Worm (Caenorhabditis elegans) whole organism, L1 larva: ENCODE measurements around the gene srh-270.

ENCODE experiments used
- C04F5.9 ChIP-seq: sonication (generic microtip); optimal IDR thresholded peaks from 2 replicates; lab custom pipeline; 2016; ENCODE audit warnings: missing genetic modification characterization, missing compliant biosample characterization
- F16B12.6 ChIP-seq: fragments of 150-350 bp; optimal IDR thresholded peaks from 2 replicates; lab custom pipeline; 2014; ENCODE audit warnings: missing biosample characterization, missing genetic modification characterization
- Y116A8C.19 ChIP-seq: sonication (generic microtip); optimal IDR thresholded peaks from 2 replicates; lab custom pipeline; 2016; ENCODE audit warnings: missing compliant biosample characterization, missing genetic modification characterization, borderline replicate concordance
- aha-1 ChIP-seq: fragments of 150-350 bp; optimal IDR thresholded peaks from 2 replicates; lab custom pipeline; 2014; ENCODE audit warnings: missing biosample characterization, missing genetic modification characterization
- alr-1 ChIP-seq: fragments of 200-800 bp; sonication (Bioruptor generic); optimal IDR thresholded peaks from 2 replicates; lab custom pipeline; 2018; ENCODE audit warnings: borderline replicate concordance, mild to moderate bottlenecking, missing genetic modification characterization, missing compliant biosample characterization
- ceh-8 ChIP-seq: fragments of 200-800 bp; sonication (Bioruptor generic); optimal IDR thresholded peaks from 2 replicates; lab custom pipeline; 2018; ENCODE audit warnings: mild to moderate bottlenecking, missing genetic modification characterization, moderate library complexity, missing compliant biosample characterization
- ceh-82 ChIP-seq, 3 experiments: fragments of 150-350 bp in 1 of 3; sonication (generic microtip) in 2 of 3; optimal IDR thresholded peaks; 2 replicates each; lab custom pipeline; 2014 to 2017; ENCODE audit warnings: missing biosample characterization in 3 of 3, missing genetic modification characterization in 3 of 3
- ceh-88 ChIP-seq: fragments of 200-800 bp; sonication (Bioruptor generic); IDR thresholded peaks from 2 replicates; pipeline ENCODE4 v1.3.6; 2022; ENCODE audit warnings: missing genetic modification characterization, missing compliant biosample characterization
- ceh-90 ChIP-seq: sonication (generic microtip); optimal IDR thresholded peaks from 2 replicates; lab custom pipeline; 2016; ENCODE audit warnings: missing genetic modification characterization, missing compliant biosample characterization
- ces-1 ChIP-seq: fragments of 150-350 bp; optimal IDR thresholded peaks from 2 replicates; lab custom pipeline; 2014; ENCODE audit warnings: missing biosample characterization, missing genetic modification reagents, missing genetic modification characterization
- efl-1 ChIP-seq, 4 experiments: fragments of 150-350 bp; optimal IDR thresholded peaks in 3 of 4; peaks in 1 of 4; 1 replicate in 1 of 4; 2 replicates in 3 of 4; lab custom pipeline; 2014; ENCODE audit warnings: missing biosample characterization in 2 of 4, missing genetic modification characterization in 2 of 4, missing genetic modification reagents in 2 of 4
- egl-27 ChIP-seq, 2 experiments: fragments of 150-350 bp in 1 of 2; sonication (generic microtip); optimal IDR thresholded peaks; 3 replicates each; lab custom pipeline; 2017 to 2018; ENCODE audit warnings: missing biosample characterization in 2 of 2, missing genetic modification characterization in 2 of 2, missing genetic modification reagents in 2 of 2
- elt-2 ChIP-seq: sonication (generic microtip); optimal IDR thresholded peaks from 2 replicates; lab custom pipeline; 2016; ENCODE audit warnings: missing genetic modification characterization, mild to moderate bottlenecking, inconsistent platforms, missing compliant biosample characterization, missing genetic modification reagents
- elt-3 ChIP-seq, 6 experiments: fragments of 150-350 bp in 1 of 6; sonication (generic microtip); optimal IDR thresholded peaks; 2 replicates each; lab custom pipeline; 2017 to 2018; ENCODE audit warnings: missing biosample characterization in 6 of 6, missing genetic modification characterization in 6 of 6, inconsistent platforms in 1 of 6
- ets-5 ChIP-seq: fragments of 200-800 bp; sonication (Bioruptor generic); IDR thresholded peaks from 2 replicates; pipeline ENCODE4 v1.3.6; 2022; ENCODE audit warnings: missing genetic modification characterization, missing compliant biosample characterization
- fkh-10 ChIP-seq: sonication (generic microtip); optimal IDR thresholded peaks from 2 replicates; lab custom pipeline; 2017; ENCODE audit warnings: missing biosample characterization, missing genetic modification reagents, missing genetic modification characterization
- fkh-8 ChIP-seq: sonication (generic microtip); optimal IDR thresholded peaks from 2 replicates; lab custom pipeline; 2016; ENCODE audit warnings: mild to moderate bottlenecking, missing genetic modification characterization, missing compliant biosample characterization
- lin-15B ChIP-seq: fragments of 150-350 bp; sonication (generic microtip); optimal IDR thresholded peaks from 3 replicates; lab custom pipeline; 2014; ENCODE audit warnings: missing biosample characterization, missing genetic modification characterization
- lin-35 ChIP-seq, 2 experiments: fragments of 150-350 bp; optimal IDR thresholded peaks; 2 replicates each; lab custom pipeline; 2014; ENCODE audit warnings: missing biosample characterization in 2 of 2, missing genetic modification characterization in 2 of 2, missing genetic modification reagents in 2 of 2
- lin-39 ChIP-seq: fragments of 150-350 bp; optimal IDR thresholded peaks from 2 replicates; lab custom pipeline; 2014; ENCODE audit warnings: missing biosample characterization, missing genetic modification reagents, missing genetic modification characterization
- lir-3 ChIP-seq: sonication (generic microtip); optimal IDR thresholded peaks from 2 replicates; lab custom pipeline; 2016; ENCODE audit warnings: mild to moderate bottlenecking, missing genetic modification characterization, moderate library complexity, missing compliant biosample characterization; ENCODE audit not compliant: poor library complexity
- mef-2 ChIP-seq: fragments of 150-350 bp; optimal IDR thresholded peaks from 2 replicates; lab custom pipeline; 2014; ENCODE audit warnings: missing biosample characterization, missing genetic modification characterization
- mep-1 ChIP-seq: fragments of 150-350 bp; optimal IDR thresholded peaks from 2 replicates; lab custom pipeline; 2014; ENCODE audit warnings: missing biosample characterization, missing genetic modification characterization
- nhr-19 ChIP-seq: fragments of 200-800 bp; sonication (Bioruptor generic); conservative IDR thresholded peaks from 2 replicates; pipeline ENCODE4 v1.3.6; 2022; ENCODE audit warnings: missing genetic modification characterization, missing compliant biosample characterization
- nhr-85 ChIP-seq: sonication (generic microtip); peaks from one replicate; lab custom pipeline; 2016; ENCODE audit warnings: missing genetic modification characterization, inconsistent platforms, missing compliant biosample characterization
- pag-3 ChIP-seq: sonication (generic microtip); optimal IDR thresholded peaks from 2 replicates; lab custom pipeline; 2017; ENCODE audit warnings: missing genetic modification characterization, mild to moderate bottlenecking, missing compliant biosample characterization, antibody characterized with exemption, borderline replicate concordance; ENCODE audit not compliant: insufficient read depth
- snu-23 ChIP-seq: sonication (generic microtip); optimal IDR thresholded peaks from 2 replicates; lab custom pipeline; 2016; ENCODE audit warnings: missing genetic modification characterization, missing compliant biosample characterization
- sox-4 ChIP-seq: sonication (generic microtip); optimal IDR thresholded peaks from 2 replicates; lab custom pipeline; 2016; ENCODE audit warnings: missing genetic modification characterization, missing compliant biosample characterization
- unc-86 ChIP-seq: sonication (generic microtip); optimal IDR thresholded peaks from 2 replicates; lab custom pipeline; 2016; ENCODE audit warnings: missing genetic modification characterization, missing compliant biosample characterization
- unc-98 ChIP-seq: fragments of 200-800 bp; sonication (Bioruptor generic); IDR thresholded peaks from 2 replicates; pipeline ENCODE4 v1.3.6; 2022; ENCODE audit warnings: missing genetic modification characterization, missing compliant biosample characterization
- xbp-1 ChIP-seq: sonication (generic microtip); optimal IDR thresholded peaks from 2 replicates; lab custom pipeline; 2016; ENCODE audit warnings: missing genetic modification characterization, missing compliant biosample characterization
- zag-1 ChIP-seq: fragments of 150-350 bp; optimal IDR thresholded peaks from 2 replicates; lab custom pipeline; 2014; ENCODE audit warnings: missing biosample characterization, missing genetic modification characterization
- ztf-11 ChIP-seq, 2 experiments: sonication (generic microtip); optimal IDR thresholded peaks; 2 replicates each; lab custom pipeline; 2016 to 2017; ENCODE audit warnings: missing genetic modification characterization in 2 of 2, missing biosample characterization in 1 of 2, missing compliant biosample characterization in 1 of 2

Gene srh-270

ce11 chrV:2899867-2900266 lies 38.5 kb upstream of the srh-270 start, which contains the start of gene str-46:
Gene str-46 (minus strand): TSS chrV:2899967.
- no peak for TF ChIP-seq efl-1 (optimal IDR thresholded peaks at IDR 0.05; lab: Kevin White, UChicago)
- peak in 1 of 2 experiments; percentile 8 for TF ChIP-seq efl-1 (GFP tag; optimal IDR thresholded peaks at IDR 0.05 in 1 of 2; lab: Kevin White, UChicago)
- no peak for TF ChIP-seq lin-15B (tag; lab: Kevin White, UChicago)
- TF ChIP-seq, all 84 proteins: peak for 1

- peak; percentile 3 for TF ChIP-seq elt-2 (tag; lab: Kevin White, UChicago)
- TF ChIP-seq ceh-82 (tag; optimal IDR thresholded peaks at IDR 0.05; lab: Kevin White, UChicago), result no peak
Observed at ce11 chrV:2896198-2896660, 34.8 kb upstream of the srh-270 start, which contains the start of gene pals-32. Gene pals-32 (plus strand): TSS chrV:2896610.

ce11 chrV:2892976-2893375 lies 31.6 kb upstream of the srh-270 start, which contains the start of gene srh-127:
Gene srh-127 (plus strand): TSS chrV:2893276.
- TF ChIP-seq efl-1 (optimal IDR thresholded peaks at IDR 0.05; lab: Kevin White, UChicago) (no peak), efl-1 (GFP tag; optimal IDR thresholded peaks at IDR 0.05 in 1 of 2; lab: Kevin White, UChicago) (peak in 1 of 2 experiments; percentile 17), C04F5.9 (tag; lab: Kevin White, UChicago) (no peak)

- TF ChIP-seq ceh-90 (tag; lab: Kevin White, UChicago) (no peak), ztf-11 (tag; optimal IDR thresholded peaks at IDR 0.05; lab: Kevin White, UChicago) (no peak), ces-1 (no peak), F16B12.6 (no peak), aha-1 (tag; lab: Kevin White, UChicago) (no peak), ceh-88 (GFP tag; lab: Robert Waterston, UW) (no peak), unc-98 (no peak), nhr-85 (tag; lab: Kevin White, UChicago) (no peak)
Observed at ce11 chrV:2891927-2892326, 30.5 kb upstream of the srh-270 start, which contains the start of gene F37B4.15. Gene F37B4.15 (plus strand): TSS chrV:2892227.

- TF ChIP-seq unc-86 (tag; lab: Kevin White, UChicago) (no peak), lir-3 (tag; lab: Kevin White, UChicago) (no peak)
Observed at ce11 chrV:2888681-2889080, 27.3 kb upstream of the srh-270 start, which contains the start of gene srw-4. Gene srw-4 (minus strand): TSS chrV:2888781.

ce11 chrV:2888265-2888664 lies 26.9 kb upstream of the srh-270 start:
- TF ChIP-seq lin-35 (GFP tag; optimal IDR thresholded peaks at IDR 0.05; lab: Kevin White, UChicago), result no peak
- no peak for TF ChIP-seq unc-86 (tag; lab: Kevin White, UChicago)
- TF ChIP-seq Y116A8C.19, result no peak
- no peak for TF ChIP-seq alr-1 (tag; lab: Kevin White, UChicago)
- no peak for TF ChIP-seq lin-39 (tag; lab: Kevin White, UChicago)
- TF ChIP-seq nhr-85 (tag; lab: Kevin White, UChicago), result no peak
- TF ChIP-seq, all 84 proteins: peak for 0

ce11 chrV:2884411-2884810 lies 23.0 kb upstream of the srh-270 start, which contains the start of gene sre-24:
Gene sre-24 (plus strand): TSS chrV:2884711.
- TF ChIP-seq fkh-8 (tag; lab: Kevin White, UChicago) (no peak), pag-3 (tag; lab: Kevin White, UChicago) (no peak), ceh-88 (GFP tag; lab: Robert Waterston, UW) (no peak), mef-2 (tag; lab: Kevin White, UChicago) (no peak), ets-5 (no peak), alr-1 (tag; lab: Kevin White, UChicago) (no peak), ceh-8 (GFP tag; lab: Kevin White, UChicago) (no peak), nhr-19 (no peak), lin-39 (tag; lab: Kevin White, UChicago) (no peak), egl-27 (tag; optimal IDR thresholded peaks at IDR 0.05; lab: Kevin White, UChicago) (no peak), xbp-1 (tag; lab: Kevin White, UChicago) (no peak), snu-23 (GFP tag; lab: Kevin White, UChicago) (no peak), zag-1 (tag; lab: Kevin White, UChicago) (no peak), lin-15B (tag; lab: Kevin White, UChicago) (no peak), mep-1 (tag; lab: Kevin White, UChicago) (no peak), sox-4 (no peak), elt-3 (tag; optimal IDR thresholded peaks at IDR 0.05; lab: Kevin White, UChicago) (no peak), F16B12.6 (no peak), fkh-10 (GFP tag; lab: Kevin White, UChicago) (no peak)
